Worm (Caenorhabditis elegans) whole organism, L4 larva: Measurements from ENCODE around the gene mltn-9.

Source experiments
- D1046.2 ChIP-seq: fragments of 200-800 bp; sonication (Bioruptor generic); IDR thresholded peaks from 2 replicates; pipeline ENCODE4 v1.3.6; 2022; ENCODE audit warnings: missing genetic modification characterization, missing compliant biosample characterization
- F37D6.2 ChIP-seq: sonication (generic microtip); optimal IDR thresholded peaks from 2 replicates; lab custom pipeline; 2016; ENCODE audit warnings: mild to moderate bottlenecking, missing genetic modification characterization, missing compliant biosample characterization
- F44E2.7 ChIP-seq: fragments of 200-800 bp; sonication (Bioruptor generic); IDR thresholded peaks from 2 replicates; pipeline ENCODE4 v2.1.2; 2022; ENCODE audit warnings: missing genetic modification characterization, missing compliant biosample characterization
- Y105C5A.15 ChIP-seq: fragments of 200-800 bp; sonication (Bioruptor generic); IDR thresholded peaks from 2 replicates; pipeline ENCODE4 v1.3.6; 2022; ENCODE audit warnings: missing genetic modification characterization, missing compliant biosample characterization
- aha-1 ChIP-seq: fragments of 150-350 bp; peaks from one replicate; lab custom pipeline; 2014; ENCODE audit warnings: missing biosample characterization, missing genetic modification characterization
- ceh-20 ChIP-seq: fragments of 200-800 bp; sonication (Bioruptor generic); IDR thresholded peaks from 2 replicates; pipeline ENCODE4 v1.3.6; 2022; ENCODE audit warnings: missing genetic modification reagents, missing genetic modification characterization, missing compliant biosample characterization
- ceh-32 ChIP-seq: sonication (generic microtip); optimal IDR thresholded peaks from 2 replicates; lab custom pipeline; 2016; ENCODE audit warnings: mild to moderate bottlenecking, missing genetic modification characterization, missing compliant biosample characterization; ENCODE audit not compliant: poor library complexity
- ces-1 ChIP-seq: fragments of 150-350 bp; sonication (generic microtip); optimal IDR thresholded peaks from 4 replicates; lab custom pipeline; 2014; ENCODE audit warnings: missing biosample characterization, missing genetic modification reagents, missing genetic modification characterization
- ctbp-1 ChIP-seq: fragments of 200-800 bp; sonication (Bioruptor generic); IDR thresholded peaks from 2 replicates; pipeline ENCODE4 v1.3.6; 2022; ENCODE audit warnings: missing genetic modification reagents, missing genetic modification characterization, missing compliant biosample characterization
- daf-16 ChIP-seq, 3 experiments: sonication (generic microtip); optimal IDR thresholded peaks; 2 replicates each; lab custom pipeline; 2016 to 2017; ENCODE audit warnings: missing genetic modification characterization in 3 of 3, missing genetic modification reagents in 3 of 3, mild to moderate bottlenecking in 2 of 3, missing compliant biosample characterization in 2 of 3, missing biosample characterization in 1 of 3, moderate library complexity in 1 of 3
- dmd-6 ChIP-seq: fragments of 200-800 bp; sonication (Bioruptor generic); IDR thresholded peaks from 2 replicates; pipeline ENCODE4 v1.3.6; 2022; ENCODE audit warnings: missing genetic modification reagents, missing genetic modification characterization, missing compliant biosample characterization
- dmd-8 ChIP-seq: fragments of 200-800 bp; sonication (Bioruptor generic); IDR thresholded peaks from 2 replicates; pipeline ENCODE4 v1.3.6; 2022; ENCODE audit warnings: missing genetic modification characterization, missing compliant biosample characterization
- dmd-9 ChIP-seq: fragments of 200-800 bp; sonication (Bioruptor generic); IDR thresholded peaks from 2 replicates; pipeline ENCODE4 v1.3.6; 2022; ENCODE audit warnings: missing genetic modification reagents, missing genetic modification characterization, missing compliant biosample characterization
- dpl-1 ChIP-seq: fragments of 150-350 bp; optimal IDR thresholded peaks from 2 replicates; lab custom pipeline; 2014; ENCODE audit warnings: missing biosample characterization, missing genetic modification reagents, missing genetic modification characterization
- dve-1 ChIP-seq: sonication (generic microtip); optimal IDR thresholded peaks from 2 replicates; lab custom pipeline; 2017; ENCODE audit warnings: antibody characterized with exemption, mild to moderate bottlenecking, missing genetic modification characterization, missing compliant biosample characterization; ENCODE audit not compliant: insufficient read depth
- egl-27 ChIP-seq: sonication (generic microtip); optimal IDR thresholded peaks from 3 replicates; lab custom pipeline; 2017; ENCODE audit warnings: missing biosample characterization, missing genetic modification reagents, missing genetic modification characterization
- fkh-10 ChIP-seq: fragments of 150-350 bp; optimal IDR thresholded peaks from 2 replicates; lab custom pipeline; 2014; ENCODE audit warnings: missing biosample characterization, missing genetic modification reagents, missing genetic modification characterization
- hlh-11 ChIP-seq: fragments of 200-800 bp; sonication (Bioruptor generic); optimal IDR thresholded peaks from 2 replicates; lab custom pipeline; 2018; ENCODE audit warnings: mild to moderate bottlenecking, missing genetic modification characterization, missing compliant biosample characterization
- jun-1 ChIP-seq: fragments of 150-350 bp; optimal IDR thresholded peaks from 2 replicates; lab custom pipeline; 2014; ENCODE audit warnings: missing biosample characterization, missing genetic modification reagents, missing genetic modification characterization
- lin-1 ChIP-seq: fragments of 200-800 bp; sonication (Bioruptor generic); IDR thresholded peaks from 2 replicates; pipeline ENCODE4 v1.3.6; 2022; ENCODE audit warnings: missing genetic modification reagents, missing genetic modification characterization, missing compliant biosample characterization
- lin-15B ChIP-seq: fragments of 150-350 bp; sonication (generic microtip); optimal IDR thresholded peaks from 3 replicates; lab custom pipeline; 2014; ENCODE audit warnings: missing biosample characterization, missing genetic modification characterization
- lin-29 ChIP-seq: fragments of 200-800 bp; sonication (Bioruptor generic); IDR thresholded peaks from 2 replicates; pipeline ENCODE4 v1.3.6; 2022; ENCODE audit warnings: missing genetic modification reagents, missing genetic modification characterization, missing compliant biosample characterization
- lin-38 ChIP-seq: fragments of 200-800 bp; sonication (Bioruptor generic); IDR thresholded peaks from 2 replicates; pipeline ENCODE4 v1.3.6; 2022; ENCODE audit warnings: missing genetic modification reagents, missing genetic modification characterization, missing compliant biosample characterization
- mes-2 ChIP-seq: sonication (generic microtip); optimal IDR thresholded peaks from 2 replicates; lab custom pipeline; 2016; ENCODE audit warnings: missing genotype, mild to moderate bottlenecking, missing genetic modification characterization, missing compliant biosample characterization; ENCODE audit not compliant: poor library complexity, severe bottlenecking
- mxl-3 ChIP-seq: fragments of 200-800 bp; sonication (Bioruptor generic); optimal IDR thresholded peaks from 2 replicates; lab custom pipeline; 2018; ENCODE audit warnings: mild to moderate bottlenecking, missing genetic modification characterization, missing compliant biosample characterization
- nhr-11 ChIP-seq: fragments of 150-350 bp; optimal IDR thresholded peaks from 2 replicates; lab custom pipeline; 2014; ENCODE audit warnings: missing biosample characterization, missing genetic modification characterization
- nhr-111 ChIP-seq: fragments of 200-800 bp; sonication (Bioruptor generic); optimal IDR thresholded peaks from 2 replicates; lab custom pipeline; 2018; ENCODE audit warnings: mild to moderate bottlenecking, missing genetic modification characterization, missing compliant biosample characterization
- nhr-25 ChIP-seq: sonication (generic microtip); optimal IDR thresholded peaks from 2 replicates; lab custom pipeline; 2017; ENCODE audit warnings: missing genetic modification characterization, mild to moderate bottlenecking, missing compliant biosample characterization, antibody characterized with exemption, moderate library complexity, borderline replicate concordance; ENCODE audit not compliant: insufficient read depth
- nhr-76 ChIP-seq: fragments of 150-350 bp; optimal IDR thresholded peaks from 2 replicates; lab custom pipeline; 2014; ENCODE audit warnings: missing biosample characterization, missing genetic modification characterization
- pha-4 ChIP-seq, 2 experiments: fragments of 150-350 bp in 1 of 2; fragments of 200-800 bp in 1 of 2; sonication (Bioruptor generic) in 1 of 2; IDR thresholded peaks in 1 of 2; optimal IDR thresholded peaks in 1 of 2; 2 replicates each; pipeline versions ENCODE4 v1.3.6 to Lab custom; 2014 to 2022; ENCODE audit warnings: missing genetic modification characterization in 2 of 2, missing genetic modification reagents in 2 of 2, missing biosample characterization in 1 of 2, missing compliant biosample characterization in 1 of 2
- rbr-2 ChIP-seq: sonication (generic microtip); optimal IDR thresholded peaks from 2 replicates; lab custom pipeline; 2016; ENCODE audit warnings: missing genotype, missing genetic modification characterization, missing compliant biosample characterization
- set-16 ChIP-seq: fragments of 200-800 bp; sonication (Bioruptor generic); IDR thresholded peaks from 2 replicates; pipeline ENCODE4 v1.3.6; 2022; ENCODE audit warnings: missing genetic modification reagents, missing genetic modification characterization, missing compliant biosample characterization
- skn-1 ChIP-seq: fragments of 150-350 bp; optimal IDR thresholded peaks from 2 replicates; lab custom pipeline; 2014; ENCODE audit warnings: missing biosample characterization, missing genetic modification characterization
- snpc-1.2 ChIP-seq: fragments of 200-800 bp; sonication (Bioruptor generic); IDR thresholded peaks from 2 replicates; pipeline ENCODE4 v1.3.6; 2022; ENCODE audit warnings: missing genetic modification reagents, missing genetic modification characterization, missing compliant biosample characterization
- spr-1 ChIP-seq: sonication (generic microtip); optimal IDR thresholded peaks from 2 replicates; lab custom pipeline; 2016; ENCODE audit warnings: mild to moderate bottlenecking, missing genetic modification characterization, missing compliant biosample characterization
- unc-39 ChIP-seq: sonication (generic microtip); optimal IDR thresholded peaks from 2 replicates; lab custom pipeline; 2017; ENCODE audit warnings: missing biosample characterization, missing genetic modification characterization
- unc-62 ChIP-seq, 3 experiments: fragments of 150-350 bp in 1 of 3; sonication (generic microtip); optimal IDR thresholded peaks in 2 of 3; peaks in 1 of 3; 1 replicate in 1 of 3; 2 replicates in 2 of 3; lab custom pipeline; 2014 to 2017; ENCODE audit warnings: missing biosample characterization in 3 of 3, missing genetic modification characterization in 3 of 3, missing genetic modification reagents in 3 of 3, missing genotype in 1 of 3
- vab-7 ChIP-seq: fragments of 200-800 bp; sonication (Bioruptor generic); IDR thresholded peaks from 2 replicates; pipeline ENCODE4 v1.3.6; 2022; ENCODE audit warnings: missing genetic modification reagents, missing genetic modification characterization, missing compliant biosample characterization
- zfp-3 ChIP-seq: fragments of 200-800 bp; sonication (Bioruptor generic); conservative IDR thresholded peaks from 2 replicates; pipeline ENCODE4 v1.3.6; 2022; ENCODE audit warnings: missing genetic modification reagents, missing genetic modification characterization, missing compliant biosample characterization
- zip-2 ChIP-seq: fragments of 150-350 bp; optimal IDR thresholded peaks from 2 replicates; lab custom pipeline; 2014; ENCODE audit warnings: missing biosample characterization, missing genetic modification characterization

The mltn-9 gene

DNA sequence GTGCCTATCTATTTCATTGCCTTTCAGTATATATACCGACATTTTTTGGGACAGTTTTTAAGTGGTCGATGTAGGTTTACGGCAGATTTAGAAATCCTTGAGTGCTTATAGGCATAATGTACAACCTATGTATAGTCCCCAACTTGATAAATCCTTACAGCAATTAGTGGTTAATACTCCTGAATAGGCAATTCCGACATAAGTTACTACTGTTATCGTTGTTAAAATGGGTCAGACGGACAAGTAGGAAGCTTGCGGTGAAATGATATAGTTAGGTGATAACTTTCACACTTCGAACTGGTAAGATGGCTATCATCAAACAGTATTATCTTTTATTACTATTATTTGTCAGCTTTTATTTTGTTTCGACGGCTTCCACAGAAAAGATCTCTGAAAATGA, 6.9 kb downstream of the mltn-9 start, which contains the start of gene mltn-10 (continued):
- TF ChIP-seq daf-16 (GFP tag; optimal IDR thresholded peaks at IDR 0.05; lab: Kevin White, UChicago) (no peak), daf-16 (tag; optimal IDR thresholded peaks at IDR 0.05; lab: Kevin White, UChicago) (no peak), lin-1 (no peak), dve-1 (no peak)

DNA sequence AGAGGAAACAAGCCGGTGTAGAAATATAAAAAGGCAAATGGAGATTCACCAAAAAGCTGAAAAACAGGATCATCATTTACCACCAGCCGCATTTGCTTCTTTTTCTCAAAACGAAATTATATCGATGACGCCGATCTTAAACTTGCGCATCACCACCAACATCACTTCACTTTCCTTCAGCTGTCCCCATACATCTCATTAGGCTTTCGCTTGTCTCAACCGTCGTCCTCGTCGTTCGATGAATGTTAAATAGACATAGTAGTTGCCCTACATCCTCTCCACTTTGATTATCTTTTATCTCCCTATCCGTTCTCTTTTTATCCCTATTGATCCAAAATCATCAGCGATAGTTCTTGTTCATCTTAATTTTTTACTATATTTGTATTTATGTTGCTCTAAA, 11.0 kb downstream of the mltn-9 start:
- TF ChIP-seq ceh-32, result no peak
- no peak for TF ChIP-seq D1046.2 (GFP tag; lab: Robert Waterston, UW)
- peak; percentile 4 for TF ChIP-seq hlh-11 (tag; lab: Kevin White, UChicago)
- TF ChIP-seq vab-7 (GFP tag; lab: Robert Waterston, UW), result no peak
- no peak for TF ChIP-seq nhr-76 (tag; lab: Kevin White, UChicago)
- TF ChIP-seq skn-1, result no peak

DNA sequence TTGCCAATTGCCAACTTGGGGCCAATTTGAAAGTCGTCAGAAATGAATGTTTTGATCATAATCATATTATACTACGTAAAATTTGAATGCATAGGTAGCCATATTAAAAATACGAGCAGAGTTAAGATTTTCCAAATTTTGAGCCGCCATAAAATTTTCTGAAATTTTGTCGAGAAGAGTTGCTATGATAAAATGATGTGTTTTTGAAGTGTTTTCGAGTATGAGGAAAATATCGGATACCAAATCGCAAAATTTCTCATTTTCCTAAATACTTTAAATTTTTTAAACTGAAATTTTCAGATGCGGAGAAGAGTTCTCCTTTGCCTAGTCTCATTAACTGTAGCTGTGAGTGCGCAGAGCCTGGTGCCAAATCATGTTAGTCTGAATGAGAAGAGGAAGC, 11.5 kb downstream of the mltn-9 start, which contains the start of gene tag-297:
TSS of gene tag-297 (plus strand) at position 301 of the 400 bp plus-strand sequence.
- no peak for TF ChIP-seq lin-38 (GFP tag; lab: Robert Waterston, UW)
- TF ChIP-seq ctbp-1, result no peak
- no peak for TF ChIP-seq fkh-10
- TF ChIP-seq ceh-20 (GFP tag; lab: Robert Waterston, UW), result no peak
- no peak for TF ChIP-seq D1046.2 (GFP tag; lab: Robert Waterston, UW)
- TF ChIP-seq mes-2, result no peak
- no peak for TF ChIP-seq zip-2 (tag; lab: Kevin White, UChicago)
- no peak for TF ChIP-seq unc-39
- TF ChIP-seq dmd-8 (GFP tag; lab: Robert Waterston, UW), result no peak
- no peak for TF ChIP-seq nhr-11
- TF ChIP-seq dpl-1 (GFP tag; lab: Kevin White, UChicago), result no peak
- no peak for TF ChIP-seq rbr-2 (tag; lab: Kevin White, UChicago)
- TF ChIP-seq nhr-25 (tag; lab: Kevin White, UChicago), result no peak
- TF ChIP-seq pha-4 (GFP tag; IDR thresholded peaks at IDR 0.05; lab: Robert Waterston, UW), result no peak
- no peak for TF ChIP-seq pha-4 (tag; optimal IDR thresholded peaks at IDR 0.05; lab: Kevin White, UChicago)
- TF ChIP-seq, all 104 proteins: peak for 0

DNA sequence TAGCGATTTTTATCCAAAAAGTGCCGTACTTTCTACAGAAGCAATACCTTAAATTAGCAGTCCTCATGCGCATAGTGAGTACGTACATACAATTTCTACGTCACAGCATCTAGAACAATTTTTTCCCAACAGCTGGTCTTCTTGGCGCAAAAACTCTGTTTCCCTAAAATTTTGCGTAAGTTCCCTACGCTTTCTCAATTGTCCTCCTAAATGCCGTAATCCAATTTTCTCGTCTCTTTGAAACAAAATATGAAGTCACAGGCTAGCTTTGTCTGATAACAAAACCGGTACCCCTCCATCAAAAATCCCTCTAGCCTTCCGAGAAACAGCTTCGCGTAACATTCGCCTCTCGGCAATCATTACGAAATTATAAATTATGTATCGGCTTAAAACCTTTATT, 17.0 kb downstream of the mltn-9 start, which contains the start of gene C38C6.3:
TSS of gene C38C6.3 (plus strand) at position 301 of the 400 bp plus-strand sequence.
- TF ChIP-seq Y105C5A.15 (GFP tag; lab: Robert Waterston, UW) (no peak), unc-62 (GFP tag; optimal IDR thresholded peaks at IDR 0.05 in 1 of 2; lab: Kevin White, UChicago) (peak in 1 of 2 experiments; percentile 45), unc-62 (tag; optimal IDR thresholded peaks at IDR 0.05; lab: Kevin White, UChicago) (no peak)
- TF ChIP-seq, all 104 proteins: peak for 1

DNA sequence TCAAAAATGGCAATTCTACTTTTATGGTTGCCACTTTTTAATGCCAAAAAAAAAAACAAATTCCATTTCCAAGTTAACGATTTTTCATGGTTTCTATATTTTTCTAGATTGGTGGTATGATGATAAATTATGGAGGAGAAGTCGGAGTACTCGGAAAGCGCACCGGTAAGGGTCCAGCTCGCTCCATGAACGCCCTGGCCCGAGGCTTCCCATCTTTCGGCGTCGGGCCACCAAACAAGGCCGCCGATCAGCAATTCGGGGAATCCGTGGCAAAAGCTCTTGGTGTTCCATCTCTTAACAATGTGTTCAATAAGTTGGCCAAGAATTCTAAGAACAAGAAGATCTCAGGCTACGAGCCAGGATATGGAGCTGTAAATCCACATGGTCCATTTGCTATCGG, 18.2 kb downstream of the mltn-9 start:
- peak; percentile 63 for TF ChIP-seq set-16 (GFP tag; lab: Robert Waterston, UW)
- TF ChIP-seq aha-1 (tag; lab: Kevin White, UChicago), result peak; percentile 61
- no peak for TF ChIP-seq snpc-1.2 (GFP tag; lab: Robert Waterston, UW)
- no peak for TF ChIP-seq nhr-111
- TF ChIP-seq dmd-9 (GFP tag; lab: Robert Waterston, UW), result no peak
- TF ChIP-seq mxl-3 (GFP tag; lab: Kevin White, UChicago), result no peak

DNA sequence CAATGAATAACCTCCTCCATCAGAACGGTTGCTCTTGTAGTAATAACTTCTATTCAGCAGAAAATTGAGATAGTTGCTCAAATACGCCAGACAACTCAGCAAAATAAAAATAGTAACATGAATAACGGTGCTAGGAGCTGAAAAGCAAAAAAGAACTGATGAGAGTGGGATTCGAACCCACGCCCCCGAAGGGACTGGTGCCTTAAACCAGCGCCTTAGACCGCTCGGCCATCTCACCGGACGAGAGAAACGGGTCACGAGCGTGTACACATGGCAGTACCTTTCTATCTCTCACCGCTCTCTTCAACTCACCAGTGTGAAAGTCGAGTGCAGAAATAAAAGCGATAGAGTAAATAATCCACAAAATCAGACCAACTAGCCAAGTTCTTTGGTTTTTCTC, 19.3 kb downstream of the mltn-9 start:
- peak; percentile 55; the same call in 1 of the 2 replicates for TF ChIP-seq zfp-3 (GFP tag; lab: Robert Waterston, UW)
- no peak for TF ChIP-seq egl-27
- no peak for TF ChIP-seq ces-1 (GFP tag; lab: Kevin White, UChicago)
- TF ChIP-seq unc-62 (GFP tag; optimal IDR thresholded peaks at IDR 0.05 in 1 of 2; lab: Kevin White, UChicago), result peak in 1 of 2 experiments; percentile 96
- TF ChIP-seq unc-62 (tag; optimal IDR thresholded peaks at IDR 0.05; lab: Kevin White, UChicago), result no peak
- TF ChIP-seq nhr-25 (tag; lab: Kevin White, UChicago), result no peak
- TF ChIP-seq jun-1 (tag; lab: Kevin White, UChicago), result no peak
- no peak for TF ChIP-seq nhr-111
- TF ChIP-seq lin-29, result no peak
- peak; percentile 84 for TF ChIP-seq dmd-8 (GFP tag; lab: Robert Waterston, UW)
- no peak for TF ChIP-seq spr-1 (tag; lab: Kevin White, UChicago)
- peak; percentile 29; the same call in 1 of the 2 replicates for TF ChIP-seq set-16 (GFP tag; lab: Robert Waterston, UW)
- TF ChIP-seq dmd-6, result peak; percentile 53
- TF ChIP-seq lin-15B (tag; lab: Kevin White, UChicago), result no peak
- TF ChIP-seq F44E2.7 (GFP tag; lab: Robert Waterston, UW), result no peak
- peak; percentile 67 for TF ChIP-seq lin-38 (GFP tag; lab: Robert Waterston, UW)
- TF ChIP-seq F37D6.2 (tag; lab: Kevin White, UChicago), result no peak
- TF ChIP-seq hlh-11 (tag; lab: Kevin White, UChicago), result peak; percentile 32
